Fruit fly (Drosophila melanogaster) whole organism, embryonic: ENCODE data around the gene Alg9.

Experiments used
- Awh ChIP-seq: fragments of 200-800 bp; sonication (Bioruptor generic); IDR thresholded peaks from 2 replicates; pipeline ENCODE4, ENCODE4 v1.3.6; 2022; ENCODE audit warnings: missing biosample characterization, missing genetic modification characterization
- CG16863 ChIP-seq: fragments of 200-800 bp; sonication (Bioruptor generic); optimal IDR thresholded peaks from 3 replicates; lab custom pipeline; 2016; ENCODE audit warnings: missing biosample characterization, missing genetic modification characterization
- CG31441 ChIP-seq: fragments of 200-800 bp; sonication (Bioruptor generic); IDR thresholded peaks from 2 replicates; pipeline ENCODE4 v1.3.6; 2022; ENCODE audit warnings: missing biosample characterization, missing genetic modification characterization
- CG6683 ChIP-seq: fragments of 200-800 bp; sonication (Bioruptor generic); optimal IDR thresholded peaks from 2 replicates; lab custom pipeline; 2017; ENCODE audit warnings: missing biosample characterization, mild to moderate bottlenecking, missing genetic modification characterization, missing genetic modification reagents
- CG8281 ChIP-seq: fragments of 200-800 bp; sonication (Bioruptor generic); optimal IDR thresholded peaks from 2 replicates; lab custom pipeline; 2018; ENCODE audit warnings: missing biosample characterization, mild to moderate bottlenecking, missing genetic modification characterization, moderate library complexity
- Hr78 ChIP-seq, 2 experiments: fragments of 200-800 bp in 1 of 2; fragments of >200 bp in 1 of 2; sonication (Bioruptor generic) in 1 of 2; optimal IDR thresholded peaks; 2 replicates each; lab custom pipeline; 2017 to 2019; ENCODE audit warnings: missing biosample characterization in 2 of 2, missing genetic modification characterization in 2 of 2, mild to moderate bottlenecking in 1 of 2, moderate library complexity in 1 of 2
- Myb ChIP-seq: fragments of 200-800 bp; sonication (Bioruptor generic); optimal IDR thresholded peaks from 2 replicates; lab custom pipeline; 2016; ENCODE audit warnings: missing biosample characterization, missing genetic modification characterization
- Sry-β ChIP-seq: fragments of 200-800 bp; sonication (Bioruptor generic); optimal IDR thresholded peaks from 2 replicates; lab custom pipeline; 2018; ENCODE audit warnings: missing biosample characterization, mild to moderate bottlenecking, missing genetic modification characterization, moderate library complexity
- h ChIP-seq: fragments of >200 bp; optimal IDR thresholded peaks from 2 replicates; lab custom pipeline; 2017
- run ChIP-seq: fragments of 200-800 bp; sonication (Bioruptor generic); optimal IDR thresholded peaks from 3 replicates; lab custom pipeline; 2018; ENCODE audit warnings: missing biosample characterization, mild to moderate bottlenecking, missing genetic modification characterization
- yki ChIP-seq: fragments of >200 bp; optimal IDR thresholded peaks from 3 replicates; lab custom pipeline; 2018

DNA sequence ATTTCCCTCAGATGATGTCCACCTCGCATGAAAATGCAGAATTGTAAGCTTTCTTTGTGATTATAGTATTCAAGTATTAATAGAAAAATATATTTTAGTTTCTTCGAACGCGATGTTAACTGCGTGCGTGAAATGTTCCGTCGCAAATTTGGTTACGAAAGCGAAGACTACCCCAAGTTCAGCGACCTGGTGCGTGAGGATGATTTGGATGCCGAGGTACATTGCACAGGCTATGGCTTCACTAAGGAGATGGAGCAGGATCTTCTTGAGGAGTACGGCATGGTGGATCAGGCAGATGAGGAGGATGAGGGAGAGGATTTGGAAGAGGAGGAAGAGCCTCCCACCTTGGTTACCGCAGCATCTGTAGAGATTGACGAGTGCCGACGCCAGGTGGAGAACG is 45.4 kb downstream of the Alg9 start:
- TF ChIP-seq Hr78 (GFP tag; optimal IDR thresholded peaks at IDR 0.05; lab: Kevin White, UChicago) (no peak), yki (no peak), h (lab: Kevin White, UChicago) (no peak), Sry-β (GFP tag; lab: Kevin White, UChicago) (no peak), CG31441 (GFP tag; lab: Robert Waterston, UW) (no peak), run (tag; lab: Kevin White, UChicago) (no peak), CG6683 (GFP tag; lab: Kevin White, UChicago) (no peak), CG16863 (GFP tag; lab: Kevin White, UChicago) (no peak), CG8281 (tag; lab: Kevin White, UChicago) (no peak), Myb (GFP tag; lab: Kevin White, UChicago) (no peak), Awh (no peak)
